Worm (Caenorhabditis elegans) whole organism, early embryonic: ENCODE results near the gene lelo-1.

Experiments
- B0310.2 ChIP-seq: sonication (generic microtip); optimal IDR thresholded peaks from 2 replicates; lab custom pipeline; 2016; ENCODE audit warnings: mild to moderate bottlenecking, missing genetic modification characterization, missing compliant biosample characterization
- F13C5.2 ChIP-seq: sonication (generic microtip); optimal IDR thresholded peaks from 2 replicates; lab custom pipeline; 2017; ENCODE audit warnings: mild to moderate bottlenecking, missing genetic modification characterization, inconsistent platforms, missing compliant biosample characterization
- aly-1 ChIP-seq: sonication (generic microtip); optimal IDR thresholded peaks from 2 replicates; lab custom pipeline; 2016; ENCODE audit warnings: missing genetic modification characterization, missing compliant biosample characterization
- ama-1 ChIP-seq: fragments of 150-350 bp; optimal IDR thresholded peaks from 2 replicates; lab custom pipeline; 2014
- ceh-13 ChIP-seq: fragments of 200-800 bp; sonication (Bioruptor generic); optimal IDR thresholded peaks from 2 replicates; lab custom pipeline; 2018; ENCODE audit warnings: mild to moderate bottlenecking, missing genetic modification characterization, missing compliant biosample characterization
- ceh-36 ChIP-seq: sonication (generic microtip); optimal IDR thresholded peaks from 2 replicates; lab custom pipeline; 2016; ENCODE audit warnings: missing genetic modification characterization, inconsistent platforms, missing compliant biosample characterization
- ets-7 ChIP-seq: sonication (generic microtip); optimal IDR thresholded peaks from 2 replicates; lab custom pipeline; 2016; ENCODE audit warnings: missing genotype, missing genetic modification characterization, missing compliant biosample characterization
- flt-1 ChIP-seq: fragments of 200-800 bp; sonication (Bioruptor generic); IDR thresholded peaks from 2 replicates; pipeline ENCODE4 v1.3.6; 2022; ENCODE audit warnings: missing genetic modification characterization, missing compliant biosample characterization
- hmbx-1 ChIP-seq: sonication (generic microtip); optimal IDR thresholded peaks from 2 replicates; lab custom pipeline; 2016; ENCODE audit warnings: mild to moderate bottlenecking, missing genetic modification characterization, missing compliant biosample characterization
- hmg-4 ChIP-seq: fragments of 200-800 bp; sonication (Bioruptor generic); optimal IDR thresholded peaks from 2 replicates; lab custom pipeline; 2018; ENCODE audit warnings: mild to moderate bottlenecking, missing genetic modification characterization, missing compliant biosample characterization
- hnd-1 ChIP-seq: sonication (generic microtip); optimal IDR thresholded peaks from 2 replicates; lab custom pipeline; 2016; ENCODE audit warnings: missing genetic modification characterization, missing compliant biosample characterization
- pes-1 ChIP-seq: fragments of 200-800 bp; sonication (Bioruptor generic); IDR thresholded peaks from 2 replicates; pipeline ENCODE4 v1.3.6; 2022; ENCODE audit warnings: missing genetic modification reagents, missing genetic modification characterization, missing compliant biosample characterization
- scrt-1 ChIP-seq: fragments of 200-800 bp; sonication (Bioruptor generic); IDR thresholded peaks from 2 replicates; pipeline ENCODE4 v1.3.6; 2022; ENCODE audit warnings: missing genetic modification characterization, missing compliant biosample characterization
- sea-1 ChIP-seq: fragments of 200-800 bp; sonication (Bioruptor generic); conservative IDR thresholded peaks from 2 replicates; pipeline ENCODE4 v1.3.6; 2022; ENCODE audit warnings: missing genetic modification characterization, missing compliant biosample characterization
- tbx-11 ChIP-seq: fragments of 200-800 bp; sonication (Bioruptor generic); IDR thresholded peaks from 2 replicates; pipeline ENCODE4 v1.3.6; 2022; ENCODE audit warnings: missing genetic modification characterization, missing compliant biosample characterization
- tbx-37 ChIP-seq: fragments of 200-800 bp; sonication (Bioruptor generic); conservative IDR thresholded peaks from 2 replicates; pipeline ENCODE4 v1.3.6; 2022; ENCODE audit warnings: missing genetic modification reagents, missing genetic modification characterization, missing compliant biosample characterization
- tra-4 ChIP-seq: sonication (generic microtip); optimal IDR thresholded peaks from 2 replicates; lab custom pipeline; 2017; ENCODE audit warnings: missing genetic modification characterization, missing compliant biosample characterization

The lelo-1 gene

DNA sequence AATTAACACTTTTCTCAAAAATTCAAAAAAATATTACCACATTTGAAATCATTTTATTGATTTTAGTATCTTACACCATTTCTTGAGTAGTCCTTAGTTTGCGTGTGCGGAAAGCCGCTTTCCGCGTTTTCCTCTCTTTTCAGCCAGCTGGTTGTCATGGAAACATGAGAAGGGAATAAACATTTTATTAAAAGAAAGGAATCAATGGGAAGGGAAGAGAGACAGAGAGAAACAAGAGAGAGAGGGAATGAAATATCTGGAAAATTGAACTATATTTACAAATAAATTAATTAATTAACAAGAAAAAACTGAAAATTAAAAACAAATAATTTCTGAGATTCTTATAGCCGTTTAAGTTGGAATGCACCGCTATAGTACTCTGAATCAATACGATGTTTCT, 26.8 kb upstream of the lelo-1 start, which contains the start of gene mks-2:
Gene mks-2, minus strand, starts transcription at position 101 of the 400 bp plus-strand sequence.
- TF ChIP-seq ceh-36 (tag; lab: Kevin White, UChicago) (no peak), aly-1 (tag; lab: Kevin White, UChicago) (no peak), scrt-1 (no peak), tbx-37 (GFP tag; lab: Robert Waterston, UW) (no peak), B0310.2 (tag; lab: Kevin White, UChicago) (no peak), pes-1 (GFP tag; lab: Robert Waterston, UW) (no peak), hnd-1 (no peak), hmbx-1 (tag; lab: Kevin White, UChicago) (no peak)

ce11 chrII:6221470-6221869, 24.7 kb upstream of the lelo-1 start:
- no peak for TF ChIP-seq ceh-36 (tag; lab: Kevin White, UChicago)
- TF ChIP-seq flt-1 (GFP tag; lab: Robert Waterston, UW): no peak
- TF ChIP-seq tra-4 (tag; lab: Kevin White, UChicago): no peak
- TF ChIP-seq hmbx-1 (tag; lab: Kevin White, UChicago): no peak
- TF ChIP-seq tbx-37 (GFP tag; lab: Robert Waterston, UW): no peak
- no peak for TF ChIP-seq aly-1 (tag; lab: Kevin White, UChicago)
- no peak for TF ChIP-seq F13C5.2 (tag; lab: Kevin White, UChicago)
- no peak for TF ChIP-seq scrt-1
- no peak for TF ChIP-seq hnd-1
- no peak for TF ChIP-seq ets-7 (tag; lab: Kevin White, UChicago)

- TF ChIP-seq scrt-1 (no peak), sea-1 (GFP tag; lab: Robert Waterston, UW) (no peak)
These were observed 23.6 kb upstream of the lelo-1 start, which contains the start of gene C30B5.6 for ce11 chrII:6222558-6222957. Gene C30B5.6 (minus strand): TSS chrII:6222658.

ce11 chrII:6223755-6224154, 22.4 kb upstream of the lelo-1 start:
- TF ChIP-seq hmbx-1 (tag; lab: Kevin White, UChicago): no peak
- no peak for TF ChIP-seq pes-1 (GFP tag; lab: Robert Waterston, UW)

- TF ChIP-seq hnd-1: no peak
- no peak for TF ChIP-seq hmbx-1 (tag; lab: Kevin White, UChicago)
- TF ChIP-seq ceh-13 (GFP tag; lab: Kevin White, UChicago): no peak
- no peak for TF ChIP-seq tbx-11 (GFP tag; lab: Robert Waterston, UW)
- TF ChIP-seq tbx-37 (GFP tag; lab: Robert Waterston, UW): no peak
- TF ChIP-seq flt-1 (GFP tag; lab: Robert Waterston, UW): no peak
- no peak for TF ChIP-seq B0310.2 (tag; lab: Kevin White, UChicago)
- TF ChIP-seq ceh-36 (tag; lab: Kevin White, UChicago): no peak
- no peak for TF ChIP-seq scrt-1
- no peak for TF ChIP-seq sea-1 (GFP tag; lab: Robert Waterston, UW)
- no peak for TF ChIP-seq tra-4 (tag; lab: Kevin White, UChicago)
- no peak for TF ChIP-seq pes-1 (GFP tag; lab: Robert Waterston, UW)
- no peak for TF ChIP-seq F13C5.2 (tag; lab: Kevin White, UChicago)
These were observed 19.2 kb upstream of the lelo-1 start, which contains the start of gene srsy-2 for ce11 chrII:6226995-6227394. Gene srsy-2 (minus strand): TSS chrII:6227095.

- TF ChIP-seq tra-4 (tag; lab: Kevin White, UChicago): no peak
- TF ChIP-seq pes-1 (GFP tag; lab: Robert Waterston, UW): no peak
- TF ChIP-seq tbx-11 (GFP tag; lab: Robert Waterston, UW): no peak
These were observed 16.0 kb upstream of the lelo-1 start for ce11 chrII:6230116-6230515.

ce11 chrII:6235432-6236092, 10.6 kb upstream of the lelo-1 start, which contains the start of gene T24H7.9:
Gene T24H7.9 (minus strand): TSS chrII:6235505.
- TF ChIP-seq hnd-1: no peak
- no peak for TF ChIP-seq tbx-37 (GFP tag; lab: Robert Waterston, UW)
- TF ChIP-seq tra-4 (tag; lab: Kevin White, UChicago): no peak
- no peak for TF ChIP-seq B0310.2 (tag; lab: Kevin White, UChicago)
- TF ChIP-seq ceh-36 (tag; lab: Kevin White, UChicago): no peak
- TF ChIP-seq hmg-4 (GFP tag; lab: Kevin White, UChicago): no peak
- TF ChIP-seq pes-1 (GFP tag; lab: Robert Waterston, UW): no peak
- TF ChIP-seq tbx-11 (GFP tag; lab: Robert Waterston, UW): no peak
- no peak for TF ChIP-seq flt-1 (GFP tag; lab: Robert Waterston, UW)
- TF ChIP-seq ama-1 (lab: Kevin White, UChicago): no peak
- TF ChIP-seq ceh-13 (GFP tag; lab: Kevin White, UChicago): no peak
- TF ChIP-seq F13C5.2 (tag; lab: Kevin White, UChicago): no peak
- TF ChIP-seq sea-1 (GFP tag; lab: Robert Waterston, UW): no peak
- no peak for TF ChIP-seq hmbx-1 (tag; lab: Kevin White, UChicago)
- no peak for TF ChIP-seq ets-7 (tag; lab: Kevin White, UChicago)
- no peak for TF ChIP-seq scrt-1
- TF ChIP-seq aly-1 (tag; lab: Kevin White, UChicago): no peak
